Worm (Caenorhabditis elegans): ENCODE measurements around the gene fbxb-10.
"Not testable (repeated sequence)": the region's sequence is repeated elsewhere in the genome, so short reads cannot be mapped to it uniquely, and the experiment has no call there.

Gene fbxb-10

ce11 chrII:1818300-1818699 is at the start of gene fbxb-10:
TSS of gene fbxb-10 (minus strand) at chrII:1818400.
- no peak for TF ChIP-seq ztf-23 (GFP tag; IDR thresholded peaks at IDR 0.05)
- TF ChIP-seq ztf-29 (GFP tag; IDR thresholded peaks at IDR 0.05), result no peak
- TF ChIP-seq ref-1 (GFP tag; conservative IDR thresholded peaks at IDR 0.05), result no peak
- TF ChIP-seq cog-1 (tag; optimal IDR thresholded peaks at IDR 0.05), result no peak
- no peak for TF ChIP-seq med-1 (GFP tag; optimal IDR thresholded peaks at IDR 0.05; ENCODE audit: insufficient read depth)

ce11 chrII:1865683-1866431 is 47.7 kb upstream of the fbxb-10 start, which contains the start of gene math-15:
TSS of gene math-15 (plus strand) at chrII:1866381.
- TF ChIP-seq ref-1 (GFP tag; conservative IDR thresholded peaks at IDR 0.05) (no peak), cog-1 (tag; optimal IDR thresholded peaks at IDR 0.05) (no peak), T22C8.4 (GFP tag; IDR thresholded peaks at IDR 0.05) (no peak), ztf-23 (GFP tag; IDR thresholded peaks at IDR 0.05) (no peak), klf-2 (GFP tag; conservative IDR thresholded peaks at IDR 0.05) (no peak), tab-1 (GFP tag; IDR thresholded peaks at IDR 0.05) (no peak), med-1 (GFP tag; optimal IDR thresholded peaks at IDR 0.05; ENCODE audit: insufficient read depth) (no peak), ztf-29 (GFP tag; IDR thresholded peaks at IDR 0.05) (no peak), flt-1 (GFP tag; IDR thresholded peaks at IDR 0.05) (no peak)

- TF ChIP-seq T22C8.4 (GFP tag; IDR thresholded peaks at IDR 0.05) (no peak), ref-1 (GFP tag; conservative IDR thresholded peaks at IDR 0.05) (no peak), klf-2 (GFP tag; conservative IDR thresholded peaks at IDR 0.05) (no peak), tab-1 (GFP tag; IDR thresholded peaks at IDR 0.05) (no peak), med-1 (GFP tag; optimal IDR thresholded peaks at IDR 0.05; ENCODE audit: insufficient read depth) (no peak), ztf-23 (GFP tag; IDR thresholded peaks at IDR 0.05) (no peak), cog-1 (tag; optimal IDR thresholded peaks at IDR 0.05) (no peak), ztf-29 (GFP tag; IDR thresholded peaks at IDR 0.05) (no peak), flt-1 (GFP tag; IDR thresholded peaks at IDR 0.05) (no peak)
Measured at ce11 chrII:1864278-1864677, 46.1 kb upstream of the fbxb-10 start, which contains the start of gene C16C4.17. TSS of gene C16C4.17 (plus strand) at chrII:1864578.

ce11 chrII:1862334-1862733 is 44.1 kb upstream of the fbxb-10 start, which contains the start of gene fbxb-98:
TSS of gene fbxb-98 (plus strand) at chrII:1862634.
- TF ChIP-seq klf-2 (GFP tag; conservative IDR thresholded peaks at IDR 0.05); ref-1 (GFP tag; conservative IDR thresholded peaks at IDR 0.05); flt-1 (GFP tag; IDR thresholded peaks at IDR 0.05): not testable (repeated sequence)

ce11 chrII:1861285-1861793 is 43.1 kb upstream of the fbxb-10 start, which contains the start of gene C16C4.18:
TSS of gene C16C4.18 (minus strand) at chrII:1861335.
- TF ChIP-seq tab-1 (GFP tag; IDR thresholded peaks at IDR 0.05); cog-1 (tag; optimal IDR thresholded peaks at IDR 0.05); klf-2 (GFP tag; conservative IDR thresholded peaks at IDR 0.05): not testable (repeated sequence)

ce11 chrII:1854094-1854493 is 35.9 kb upstream of the fbxb-10 start, which contains the start of gene fbxb-95:
TSS of gene fbxb-95 (plus strand) at chrII:1854394.
- not testable (repeated sequence) for TF ChIP-seq ztf-29 (GFP tag; IDR thresholded peaks at IDR 0.05); ref-1 (GFP tag; conservative IDR thresholded peaks at IDR 0.05); T22C8.4 (GFP tag; IDR thresholded peaks at IDR 0.05)

ce11 chrII:1852503-1852902 is 34.3 kb upstream of the fbxb-10 start, which contains the start of gene C52E2.2:
TSS of gene C52E2.2 (plus strand) at chrII:1852803.
- no peak for TF ChIP-seq flt-1 (GFP tag; IDR thresholded peaks at IDR 0.05)
- no peak for TF ChIP-seq cog-1 (tag; optimal IDR thresholded peaks at IDR 0.05)
- TF ChIP-seq ztf-29 (GFP tag; IDR thresholded peaks at IDR 0.05), result no peak
- TF ChIP-seq med-1 (GFP tag; optimal IDR thresholded peaks at IDR 0.05; ENCODE audit: insufficient read depth), result no peak
- no peak for TF ChIP-seq ztf-23 (GFP tag; IDR thresholded peaks at IDR 0.05)
- TF ChIP-seq T22C8.4 (GFP tag; IDR thresholded peaks at IDR 0.05), result no peak
- no peak for TF ChIP-seq klf-2 (GFP tag; conservative IDR thresholded peaks at IDR 0.05)
- no peak for TF ChIP-seq ref-1 (GFP tag; conservative IDR thresholded peaks at IDR 0.05)
- no peak for TF ChIP-seq tab-1 (GFP tag; IDR thresholded peaks at IDR 0.05)

ce11 chrII:1851716-1852115 is 33.5 kb upstream of the fbxb-10 start:
- TF ChIP-seq flt-1 (GFP tag; IDR thresholded peaks at IDR 0.05) (no peak), cog-1 (tag; optimal IDR thresholded peaks at IDR 0.05) (no peak)

- no peak for TF ChIP-seq cog-1 (tag; optimal IDR thresholded peaks at IDR 0.05)
- TF ChIP-seq tab-1 (GFP tag; IDR thresholded peaks at IDR 0.05), result no peak
- TF ChIP-seq ztf-29 (GFP tag; IDR thresholded peaks at IDR 0.05), result no peak
- TF ChIP-seq ztf-23 (GFP tag; IDR thresholded peaks at IDR 0.05), result no peak
- no peak for TF ChIP-seq ref-1 (GFP tag; conservative IDR thresholded peaks at IDR 0.05)
- TF ChIP-seq flt-1 (GFP tag; IDR thresholded peaks at IDR 0.05), result no peak
- no peak for TF ChIP-seq T22C8.4 (GFP tag; IDR thresholded peaks at IDR 0.05)
Measured at ce11 chrII:1850840-1851294, 32.7 kb upstream of the fbxb-10 start, which contains the start of gene C52E2.3. TSS of gene C52E2.3 (plus strand) at chrII:1851244.

ce11 chrII:1850299-1850698 is 32.1 kb upstream of the fbxb-10 start, which contains the start of gene fbxb-96:
TSS of gene fbxb-96 (minus strand) at chrII:1850399.
- TF ChIP-seq cog-1 (tag; optimal IDR thresholded peaks at IDR 0.05) (no peak), klf-2 (GFP tag; conservative IDR thresholded peaks at IDR 0.05) (no peak), ztf-29 (GFP tag; IDR thresholded peaks at IDR 0.05) (no peak), ztf-23 (GFP tag; IDR thresholded peaks at IDR 0.05) (no peak), flt-1 (GFP tag; IDR thresholded peaks at IDR 0.05) (no peak), ref-1 (GFP tag; conservative IDR thresholded peaks at IDR 0.05) (no peak), T22C8.4 (GFP tag; IDR thresholded peaks at IDR 0.05) (no peak), med-1 (GFP tag; optimal IDR thresholded peaks at IDR 0.05; ENCODE audit: insufficient read depth) (no peak), tab-1 (GFP tag; IDR thresholded peaks at IDR 0.05) (no peak)
